Fruit fly (Drosophila melanogaster) whole organism, embryonic: ENCODE data around the gene PIG-S.

Experiments
- Ada2b ChIP-seq: fragments of 200-800 bp; sonication (Bioruptor generic); IDR thresholded peaks from 2 replicates; pipeline ENCODE4 v1.3.6; 2022; ENCODE audit warnings: missing biosample characterization, missing genetic modification characterization
- Atf3 ChIP-seq: fragments of 200-800 bp; sonication (Bioruptor generic); optimal IDR thresholded peaks from 3 replicates; lab custom pipeline; 2016; ENCODE audit warnings: missing biosample characterization, missing genetic modification characterization
- Awh ChIP-seq: fragments of 200-800 bp; sonication (Bioruptor generic); IDR thresholded peaks from 2 replicates; pipeline ENCODE4, ENCODE4 v1.3.6; 2022; ENCODE audit warnings: missing biosample characterization, missing genetic modification characterization
- B-H1 ChIP-seq: fragments of 200-800 bp; sonication (Bioruptor generic); IDR thresholded peaks from 3 replicates; pipeline ENCODE4 v1.3.6; 2022; ENCODE audit warnings: missing biosample characterization, missing genetic modification characterization
- Bdp1 ChIP-seq: fragments of 200-800 bp; sonication (Bioruptor generic); optimal IDR thresholded peaks from 3 replicates; lab custom pipeline; 2016; ENCODE audit warnings: missing biosample characterization, missing genetic modification characterization
- C15 ChIP-seq: fragments of 200-800 bp; sonication (Bioruptor generic); IDR thresholded peaks from 3 replicates; pipeline ENCODE4 v1.3.6; 2022; ENCODE audit warnings: missing biosample characterization, missing genetic modification characterization
- CG10959 ChIP-seq: fragments of 200-800 bp; sonication (Bioruptor generic); IDR thresholded peaks from 2 replicates; pipeline ENCODE4 v1.3.6; 2022; ENCODE audit warnings: missing biosample characterization, missing genetic modification characterization
- CG11560 ChIP-seq: fragments of 200-800 bp; sonication (Bioruptor generic); IDR thresholded peaks from 3 replicates; pipeline ENCODE4 v1.3.6; 2022; ENCODE audit warnings: missing biosample characterization, missing genetic modification characterization
- CG11696 ChIP-seq: fragments of 200-800 bp; sonication (Bioruptor generic); IDR thresholded peaks from 2 replicates; pipeline ENCODE4 v1.3.6; 2022; ENCODE audit warnings: missing biosample characterization, missing genetic modification characterization
- CG12155 ChIP-seq: fragments of 200-800 bp; sonication (Bioruptor generic); optimal IDR thresholded peaks from 3 replicates; lab custom pipeline; 2016; ENCODE audit warnings: missing biosample characterization, missing genetic modification characterization
- CG13424 ChIP-seq: fragments of 200-800 bp; sonication (Bioruptor generic); optimal IDR thresholded peaks from 2 replicates; lab custom pipeline; 2019; ENCODE audit warnings: missing biosample characterization, mild to moderate bottlenecking, missing genetic modification characterization, moderate library complexity
- CG14667 ChIP-seq: fragments of 200-800 bp; sonication (Bioruptor generic); IDR thresholded peaks from 2 replicates; pipeline ENCODE4 v1.3.6; 2022; ENCODE audit warnings: missing biosample characterization, missing genetic modification characterization
- CG14710 ChIP-seq: fragments of 200-800 bp; sonication (Bioruptor generic); optimal IDR thresholded peaks from 3 replicates; lab custom pipeline; 2019; ENCODE audit warnings: missing biosample characterization, mild to moderate bottlenecking, missing genetic modification characterization, moderate library complexity
- CG14860 ChIP-seq: fragments of 200-800 bp; sonication (Bioruptor generic); IDR thresholded peaks from 3 replicates; pipeline ENCODE4 v1.3.6; 2022; ENCODE audit warnings: missing biosample characterization, missing genetic modification characterization; ENCODE audit not compliant: partially characterized antibody
- CG15011 ChIP-seq: fragments of 200-800 bp; sonication (Bioruptor generic); optimal IDR thresholded peaks from 3 replicates; lab custom pipeline; 2018; ENCODE audit warnings: missing biosample characterization, mild to moderate bottlenecking, missing genetic modification characterization
- CG17328 ChIP-seq: fragments of 200-800 bp; sonication (Bioruptor generic); IDR thresholded peaks from 2 replicates; pipeline ENCODE4 v1.3.6; 2022; ENCODE audit warnings: missing biosample characterization, missing genetic modification characterization
- CG17612 ChIP-seq: fragments of 200-800 bp; sonication (Bioruptor generic); IDR thresholded peaks from 2 replicates; pipeline ENCODE4 v1.3.6; 2022; ENCODE audit warnings: missing biosample characterization, missing genetic modification characterization
- CG2116 ChIP-seq: fragments of 200-800 bp; sonication (Bioruptor generic); optimal IDR thresholded peaks from 3 replicates; lab custom pipeline; 2018; ENCODE audit warnings: missing biosample characterization, mild to moderate bottlenecking, missing genetic modification characterization
- CG31441 ChIP-seq: fragments of 200-800 bp; sonication (Bioruptor generic); IDR thresholded peaks from 2 replicates; pipeline ENCODE4 v1.3.6; 2022; ENCODE audit warnings: missing biosample characterization, missing genetic modification characterization
- CG32772 ChIP-seq: fragments of 200-800 bp; sonication (Bioruptor generic); IDR thresholded peaks from 2 replicates; pipeline ENCODE4 v1.3.6; 2022; ENCODE audit warnings: missing biosample characterization, missing genetic modification characterization
- CG3407 ChIP-seq: fragments of 200-800 bp; sonication (Bioruptor generic); optimal IDR thresholded peaks from 2 replicates; lab custom pipeline; 2018; ENCODE audit warnings: missing biosample characterization, mild to moderate bottlenecking, missing genetic modification characterization
- CG34224 ChIP-seq: fragments of 200-800 bp; sonication (Bioruptor generic); IDR thresholded peaks from 3 replicates; pipeline ENCODE4 v1.3.6; 2022; ENCODE audit warnings: missing biosample characterization, missing genetic modification characterization; ENCODE audit not compliant: partially characterized antibody
- CG5953 ChIP-seq: fragments of 200-800 bp; sonication (Bioruptor generic); IDR thresholded peaks from 2 replicates; pipeline ENCODE4 v1.3.6; 2022; ENCODE audit warnings: missing biosample characterization, missing genetic modification characterization
- CG7928 ChIP-seq: fragments of 200-800 bp; sonication (Bioruptor generic); optimal IDR thresholded peaks from 2 replicates; lab custom pipeline; 2017; ENCODE audit warnings: missing biosample characterization, mild to moderate bottlenecking, missing genetic modification characterization
- Dip3 ChIP-seq: fragments of 200-800 bp; sonication (Bioruptor generic); optimal IDR thresholded peaks from 3 replicates; lab custom pipeline; 2016; ENCODE audit warnings: missing biosample characterization, missing genetic modification characterization
- Hand ChIP-seq: fragments of 200-800 bp; sonication (Bioruptor generic); optimal IDR thresholded peaks from 2 replicates; lab custom pipeline; 2017; ENCODE audit warnings: mild to moderate bottlenecking, missing biosample characterization, missing genetic modification reagents, missing genetic modification characterization
- Hmx ChIP-seq: fragments of 200-800 bp; sonication (Bioruptor generic); optimal IDR thresholded peaks from 2 replicates; lab custom pipeline; 2016; ENCODE audit warnings: missing biosample characterization, missing genetic modification characterization
- MBD-R2 ChIP-seq: fragments of 200-800 bp; sonication (Bioruptor generic); IDR thresholded peaks from 2 replicates; pipeline ENCODE4 v1.3.6; 2022; ENCODE audit warnings: missing biosample characterization, missing genetic modification characterization
- MTF-1 ChIP-seq: fragments of 200-800 bp; sonication (Bioruptor generic); optimal IDR thresholded peaks from 2 replicates; lab custom pipeline; 2018; ENCODE audit warnings: missing biosample characterization, mild to moderate bottlenecking, missing genetic modification characterization, borderline replicate concordance
- Med ChIP-seq: fragments of 200-800 bp; sonication (Bioruptor generic); peaks from one replicate; lab custom pipeline; 2016; ENCODE audit warnings: missing biosample characterization, missing genetic modification characterization, mild to moderate bottlenecking, inconsistent platforms, moderate library complexity
- Oli ChIP-seq: fragments of 200-800 bp; sonication (Bioruptor generic); optimal IDR thresholded peaks from 2 replicates; lab custom pipeline; 2018; ENCODE audit warnings: missing biosample characterization, mild to moderate bottlenecking, missing genetic modification characterization, moderate library complexity
- Opbp ChIP-seq: fragments of 200-800 bp; sonication (Bioruptor generic); IDR thresholded peaks from 3 replicates; pipeline ENCODE4 v1.3.6; 2022; ENCODE audit warnings: missing biosample characterization, missing genetic modification characterization; ENCODE audit not compliant: partially characterized antibody
- Ptx1 ChIP-seq: fragments of 200-800 bp; sonication (Bioruptor generic); IDR thresholded peaks from 2 replicates; pipeline ENCODE4 v1.3.6; 2022; ENCODE audit warnings: missing biosample characterization, missing genetic modification characterization
- bbx ChIP-seq: fragments of 200-800 bp; sonication (Bioruptor generic); IDR thresholded peaks from 2 replicates; pipeline ENCODE4 v1.3.6; 2022; ENCODE audit warnings: missing biosample characterization, missing genetic modification characterization; ENCODE audit not compliant: partially characterized antibody
- dati ChIP-seq: fragments of 200-800 bp; sonication (Bioruptor generic); IDR thresholded peaks from 2 replicates; pipeline ENCODE4 v1.3.6; 2022; ENCODE audit warnings: missing biosample characterization, missing genetic modification characterization
- dm ChIP-seq: fragments of 200-800 bp; sonication (Bioruptor generic); optimal IDR thresholded peaks from 3 replicates; lab custom pipeline; 2016; ENCODE audit warnings: missing biosample characterization, missing genetic modification characterization
- dysf ChIP-seq: fragments of 200-800 bp; sonication (Bioruptor generic); IDR thresholded peaks from 3 replicates; pipeline ENCODE4 v1.3.6; 2022; ENCODE audit warnings: missing biosample characterization, missing genetic modification characterization
- fd96Cb ChIP-seq: fragments of 200-800 bp; sonication (Bioruptor generic); optimal IDR thresholded peaks from 2 replicates; lab custom pipeline; 2018; ENCODE audit warnings: missing biosample characterization, mild to moderate bottlenecking, missing genetic modification characterization, moderate library complexity
- gcm2 ChIP-seq: fragments of 200-800 bp; sonication (Bioruptor generic); optimal IDR thresholded peaks from 2 replicates; lab custom pipeline; 2016; ENCODE audit warnings: missing biosample characterization, missing genetic modification characterization
- gro ChIP-seq: fragments of 200-800 bp; sonication (Bioruptor generic); optimal IDR thresholded peaks from 2 replicates; lab custom pipeline; 2016; ENCODE audit warnings: missing biosample characterization, missing genetic modification characterization
- ham ChIP-seq: fragments of 200-800 bp; sonication (Bioruptor generic); IDR thresholded peaks from 2 replicates; pipeline ENCODE4 v1.3.6; 2022; ENCODE audit warnings: missing biosample characterization, missing genetic modification characterization
- hkb ChIP-seq, 2 experiments: fragments of 200-800 bp in 1 of 2; fragments of >200 bp in 1 of 2; sonication (Bioruptor generic) in 1 of 2; IDR thresholded peaks in 1 of 2; optimal IDR thresholded peaks in 1 of 2; 2 replicates each; pipeline versions ENCODE4 v1.3.6 to Lab custom; 2017 to 2022; ENCODE audit warnings: missing biosample characterization in 1 of 2, missing genetic modification characterization in 1 of 2
- kah ChIP-seq: fragments of 200-800 bp; sonication (Bioruptor generic); optimal IDR thresholded peaks from 2 replicates; lab custom pipeline; 2018; ENCODE audit warnings: missing biosample characterization, mild to moderate bottlenecking, missing genetic modification characterization
- lbe ChIP-seq: fragments of 200-800 bp; sonication (Bioruptor generic); optimal IDR thresholded peaks from 2 replicates; lab custom pipeline; 2016; ENCODE audit warnings: missing biosample characterization, mild to moderate bottlenecking, missing genetic modification characterization
- mirr ChIP-seq: fragments of 200-800 bp; sonication (Bioruptor generic); optimal IDR thresholded peaks from 3 replicates; lab custom pipeline; 2018; ENCODE audit warnings: missing biosample characterization, mild to moderate bottlenecking, missing genetic modification characterization
- sens-2 ChIP-seq: fragments of 200-800 bp; sonication (Bioruptor generic); IDR thresholded peaks from 2 replicates; pipeline ENCODE4 v1.3.6; 2022; ENCODE audit warnings: missing biosample characterization, missing genetic modification characterization
- shn ChIP-seq: fragments of 200-800 bp; sonication (Bioruptor generic); optimal IDR thresholded peaks from 3 replicates; lab custom pipeline; 2016; ENCODE audit warnings: missing biosample characterization, missing genetic modification characterization
- slou ChIP-seq: fragments of 200-800 bp; sonication (Bioruptor generic); optimal IDR thresholded peaks from 3 replicates; lab custom pipeline; 2016; ENCODE audit warnings: missing biosample characterization, missing genetic modification characterization
- sob ChIP-seq: fragments of 200-800 bp; sonication (Bioruptor generic); IDR thresholded peaks from 2 replicates; pipeline ENCODE4 v1.3.6; 2022; ENCODE audit warnings: missing biosample characterization, missing genetic modification characterization
- zf30C ChIP-seq: fragments of 200-800 bp; sonication (Bioruptor generic); optimal IDR thresholded peaks from 3 replicates; lab custom pipeline; 2018; ENCODE audit warnings: missing biosample characterization, mild to moderate bottlenecking, missing genetic modification characterization
- zfh1 ChIP-seq: fragments of 200-800 bp; sonication (Bioruptor generic); IDR thresholded peaks from 3 replicates; pipeline ENCODE4 v1.3.6; 2022; ENCODE audit warnings: missing biosample characterization, missing genetic modification characterization

The PIG-S gene

dm6 chr3R:24962470-24962869, 44.8 kb upstream of the PIG-S start (continued):
- TF ChIP-seq CG10959 (no peak), B-H1 (peak; percentile 66), CG13424 (tag; lab: Kevin White, UChicago) (peak; percentile 57), Awh (peak; percentile 61), C15 (GFP tag; lab: Robert Waterston, UW) (0 out of 3 replicates have a peak, but pooled peaks have one; percentile 35), CG14860 (GFP tag; lab: Robert Waterston, UW) (no peak), hkb (optimal IDR thresholded peaks at IDR 0.05; lab: Kevin White, UChicago) (no peak), hkb (GFP tag; IDR thresholded peaks at IDR 0.05; lab: Robert Waterston, UW) (peak; percentile 50), Hmx (no peak), dysf (GFP tag; lab: Robert Waterston, UW) (peak; percentile 76), CG3407 (GFP tag; lab: Kevin White, UChicago) (peak; percentile 15), CG11560 (tag; lab: Robert Waterston, UW) (0 out of 3 replicates have a peak, but pooled peaks have one; percentile 41), CG17328 (peak; percentile 75), CG7928 (GFP tag; lab: Kevin White, UChicago) (peak; percentile 10), slou (GFP tag; lab: Kevin White, UChicago) (no peak), CG17612 (0 out of 2 replicates have a peak, but pooled peaks have one; percentile 7), dati (GFP tag; lab: Robert Waterston, UW) (no peak), shn (GFP tag; lab: Kevin White, UChicago) (peak; percentile 14), Dip3 (peak; percentile 75), MTF-1 (GFP tag; lab: Kevin White, UChicago) (no peak), mirr (GFP tag; lab: Kevin White, UChicago) (no peak), CG15011 (GFP tag; lab: Kevin White, UChicago) (no peak), CG32772 (peak; percentile 67), MBD-R2 (peak; percentile 40; the same call in 1 of the 2 replicates), Atf3 (GFP tag; lab: Kevin White, UChicago) (peak; percentile 37), sob (GFP tag; lab: Robert Waterston, UW) (peak; percentile 82), Ada2b (GFP tag; lab: Robert Waterston, UW) (peak; percentile 57), CG14710 (tag; lab: Kevin White, UChicago) (no peak), Opbp (GFP tag; lab: Robert Waterston, UW) (no peak), Bdp1 (GFP tag; lab: Kevin White, UChicago) (peak; percentile 11), CG2116 (GFP tag; lab: Kevin White, UChicago) (no peak), zfh1 (GFP tag; lab: Robert Waterston, UW) (peak; percentile 67; the same call in 2 of the 3 replicates), lbe (GFP tag; lab: Kevin White, UChicago) (peak; percentile 24), Oli (tag; lab: Kevin White, UChicago) (peak; percentile 76), CG31441 (GFP tag; lab: Robert Waterston, UW) (peak; percentile 67), zf30C (no peak), dm (GFP tag; lab: Kevin White, UChicago) (no peak), Hand (GFP tag; lab: Kevin White, UChicago) (no peak), CG14667 (GFP tag; lab: Robert Waterston, UW) (peak; percentile 53), bbx (GFP tag; lab: Robert Waterston, UW) (no peak), sens-2 (GFP tag; lab: Robert Waterston, UW) (peak; percentile 48; the same call in 1 of the 2 replicates), fd96Cb (tag; lab: Kevin White, UChicago) (peak; percentile 63), gcm2 (GFP tag; lab: Kevin White, UChicago) (peak; percentile 25), ham (GFP tag; lab: Robert Waterston, UW) (no peak), CG12155 (GFP tag; lab: Kevin White, UChicago) (peak; percentile 48), CG5953 (GFP tag; lab: Robert Waterston, UW) (peak; percentile 51; the same call in 1 of the 2 replicates), Med (GFP tag; lab: Kevin White, UChicago) (peak; percentile 97), kah (GFP tag; lab: Kevin White, UChicago) (peak; percentile 20), CG34224 (GFP tag; lab: Robert Waterston, UW) (no peak), Ptx1 (GFP tag; lab: Robert Waterston, UW) (peak; percentile 81), gro (no peak), CG11696 (GFP tag; lab: Robert Waterston, UW) (no peak)
